Worm (Caenorhabditis elegans) whole organism, L4 larva: Measurements from ENCODE around the gene Y4C6B.7.

Experiments used
- F10B5.3 ChIP-seq: sonication (generic microtip); optimal IDR thresholded peaks from 2 replicates; lab custom pipeline; 2016; ENCODE audit warnings: mild to moderate bottlenecking, missing genetic modification characterization, missing compliant biosample characterization
- F26F4.8 ChIP-seq: fragments of 200-800 bp; sonication (Bioruptor generic); conservative IDR thresholded peaks from 2 replicates; pipeline ENCODE4 v1.3.6; 2022; ENCODE audit warnings: missing genetic modification characterization, missing compliant biosample characterization
- F37D6.2 ChIP-seq: sonication (generic microtip); optimal IDR thresholded peaks from 2 replicates; lab custom pipeline; 2016; ENCODE audit warnings: mild to moderate bottlenecking, missing genetic modification characterization, missing compliant biosample characterization
- F44E2.7 ChIP-seq: fragments of 200-800 bp; sonication (Bioruptor generic); IDR thresholded peaks from 2 replicates; pipeline ENCODE4 v2.1.2; 2022; ENCODE audit warnings: missing genetic modification characterization, missing compliant biosample characterization
- Y48G9A.11 ChIP-seq: fragments of 200-800 bp; sonication (Bioruptor generic); IDR thresholded peaks from 2 replicates; pipeline ENCODE4 v1.3.6; 2022; ENCODE audit warnings: missing genetic modification reagents, missing genetic modification characterization, missing compliant biosample characterization
- Y5F2A.4 ChIP-seq: fragments of 200-800 bp; sonication (Bioruptor generic); optimal IDR thresholded peaks from 2 replicates; lab custom pipeline; 2018; ENCODE audit warnings: mild to moderate bottlenecking, missing genetic modification characterization, missing compliant biosample characterization
- aha-1 ChIP-seq: fragments of 150-350 bp; peaks from one replicate; lab custom pipeline; 2014; ENCODE audit warnings: missing biosample characterization, missing genetic modification characterization
- ceh-28 ChIP-seq: fragments of 150-350 bp; optimal IDR thresholded peaks from 2 replicates; lab custom pipeline; 2014; ENCODE audit warnings: missing biosample characterization, missing genetic modification reagents, missing genetic modification characterization
- daf-16 ChIP-seq, 3 experiments: sonication (generic microtip); optimal IDR thresholded peaks; 2 replicates each; lab custom pipeline; 2016 to 2017; ENCODE audit warnings: missing genetic modification characterization in 3 of 3, missing genetic modification reagents in 3 of 3, mild to moderate bottlenecking in 2 of 3, missing compliant biosample characterization in 2 of 3, missing biosample characterization in 1 of 3, moderate library complexity in 1 of 3
- dmd-6 ChIP-seq: fragments of 200-800 bp; sonication (Bioruptor generic); IDR thresholded peaks from 2 replicates; pipeline ENCODE4 v1.3.6; 2022; ENCODE audit warnings: missing genetic modification reagents, missing genetic modification characterization, missing compliant biosample characterization
- dmd-9 ChIP-seq: fragments of 200-800 bp; sonication (Bioruptor generic); IDR thresholded peaks from 2 replicates; pipeline ENCODE4 v1.3.6; 2022; ENCODE audit warnings: missing genetic modification reagents, missing genetic modification characterization, missing compliant biosample characterization
- dpl-1 ChIP-seq: fragments of 150-350 bp; optimal IDR thresholded peaks from 2 replicates; lab custom pipeline; 2014; ENCODE audit warnings: missing biosample characterization, missing genetic modification reagents, missing genetic modification characterization
- duxl-1 ChIP-seq: sonication (generic microtip); optimal IDR thresholded peaks from 2 replicates; lab custom pipeline; 2016; ENCODE audit warnings: mild to moderate bottlenecking, missing genetic modification characterization, moderate library complexity, missing compliant biosample characterization; ENCODE audit not compliant: poor library complexity
- dve-1 ChIP-seq: sonication (generic microtip); optimal IDR thresholded peaks from 2 replicates; lab custom pipeline; 2017; ENCODE audit warnings: antibody characterized with exemption, mild to moderate bottlenecking, missing genetic modification characterization, missing compliant biosample characterization; ENCODE audit not compliant: insufficient read depth
- egl-43 ChIP-seq: fragments of 200-800 bp; sonication (Bioruptor generic); IDR thresholded peaks from 2 replicates; pipeline ENCODE4 v1.3.6; 2022; ENCODE audit warnings: missing genetic modification reagents, missing genetic modification characterization, missing compliant biosample characterization
- fkh-10 ChIP-seq: fragments of 150-350 bp; optimal IDR thresholded peaks from 2 replicates; lab custom pipeline; 2014; ENCODE audit warnings: missing biosample characterization, missing genetic modification reagents, missing genetic modification characterization
- gei-8 ChIP-seq: fragments of 200-800 bp; sonication (Bioruptor generic); optimal IDR thresholded peaks from 2 replicates; lab custom pipeline; 2018; ENCODE audit warnings: mild to moderate bottlenecking, missing genetic modification characterization, missing compliant biosample characterization
- hif-1 ChIP-seq, 2 experiments: sonication (generic microtip); optimal IDR thresholded peaks; 2 replicates each; lab custom pipeline; 2016 to 2017; ENCODE audit warnings: missing compliant biosample characterization in 2 of 2, missing genetic modification characterization in 2 of 2, missing genetic modification reagents in 2 of 2, missing genotype in 2 of 2, mild to moderate bottlenecking in 1 of 2
- hlh-11 ChIP-seq: fragments of 200-800 bp; sonication (Bioruptor generic); optimal IDR thresholded peaks from 2 replicates; lab custom pipeline; 2018; ENCODE audit warnings: mild to moderate bottlenecking, missing genetic modification characterization, missing compliant biosample characterization
- hmg-1.1 ChIP-seq: fragments of 200-800 bp; sonication (Bioruptor generic); IDR thresholded peaks from 2 replicates; pipeline ENCODE4 v1.3.6; 2022; ENCODE audit warnings: missing genetic modification reagents, missing genetic modification characterization, missing compliant biosample characterization
- lin-13 ChIP-seq: fragments of 150-350 bp; optimal IDR thresholded peaks from 2 replicates; lab custom pipeline; 2014; ENCODE audit warnings: missing biosample characterization, missing genetic modification reagents, missing genetic modification characterization
- lin-29 ChIP-seq: fragments of 200-800 bp; sonication (Bioruptor generic); IDR thresholded peaks from 2 replicates; pipeline ENCODE4 v1.3.6; 2022; ENCODE audit warnings: missing genetic modification reagents, missing genetic modification characterization, missing compliant biosample characterization
- lsy-2 ChIP-seq, 2 experiments: fragments of 150-350 bp in 1 of 2; sonication (generic microtip) in 1 of 2; optimal IDR thresholded peaks; 2 replicates each; lab custom pipeline; 2014 to 2017; ENCODE audit warnings: missing biosample characterization in 2 of 2, missing genetic modification characterization in 2 of 2
- madf-9 ChIP-seq: fragments of 200-800 bp; sonication (Bioruptor generic); conservative IDR thresholded peaks from 2 replicates; pipeline ENCODE4 v1.3.6; 2022; ENCODE audit warnings: missing genetic modification reagents, missing genetic modification characterization, missing compliant biosample characterization
- mep-1 ChIP-seq: fragments of 150-350 bp; sonication (generic microtip); optimal IDR thresholded peaks from 3 replicates; lab custom pipeline; 2014; ENCODE audit warnings: missing biosample characterization, missing genetic modification characterization
- mes-2 ChIP-seq: sonication (generic microtip); optimal IDR thresholded peaks from 2 replicates; lab custom pipeline; 2016; ENCODE audit warnings: missing genotype, mild to moderate bottlenecking, missing genetic modification characterization, missing compliant biosample characterization; ENCODE audit not compliant: poor library complexity, severe bottlenecking
- mxl-3 ChIP-seq: fragments of 200-800 bp; sonication (Bioruptor generic); optimal IDR thresholded peaks from 2 replicates; lab custom pipeline; 2018; ENCODE audit warnings: mild to moderate bottlenecking, missing genetic modification characterization, missing compliant biosample characterization
- nhr-102 ChIP-seq: sonication (generic microtip); optimal IDR thresholded peaks from 2 replicates; lab custom pipeline; 2016; ENCODE audit warnings: mild to moderate bottlenecking, missing genetic modification characterization, moderate library complexity, missing compliant biosample characterization
- nhr-11 ChIP-seq: fragments of 150-350 bp; optimal IDR thresholded peaks from 2 replicates; lab custom pipeline; 2014; ENCODE audit warnings: missing biosample characterization, missing genetic modification characterization
- nhr-28 ChIP-seq: fragments of 150-350 bp; optimal IDR thresholded peaks from 2 replicates; lab custom pipeline; 2014; ENCODE audit warnings: missing biosample characterization, missing genetic modification characterization
- nhr-41 ChIP-seq: fragments of 200-800 bp; sonication (Bioruptor generic); IDR thresholded peaks from 2 replicates; pipeline ENCODE4 v1.3.6; 2022; ENCODE audit warnings: missing genetic modification reagents, missing genetic modification characterization, missing compliant biosample characterization
- nhr-48 ChIP-seq: sonication (generic microtip); optimal IDR thresholded peaks from 2 replicates; lab custom pipeline; 2016; ENCODE audit warnings: mild to moderate bottlenecking, missing genetic modification characterization, missing compliant biosample characterization
- nhr-77 ChIP-seq: fragments of 150-350 bp; optimal IDR thresholded peaks from 2 replicates; lab custom pipeline; 2014; ENCODE audit warnings: missing biosample characterization, missing genetic modification characterization
- pha-4 ChIP-seq, 2 experiments: fragments of 150-350 bp in 1 of 2; fragments of 200-800 bp in 1 of 2; sonication (Bioruptor generic) in 1 of 2; IDR thresholded peaks in 1 of 2; optimal IDR thresholded peaks in 1 of 2; 2 replicates each; pipeline versions ENCODE4 v1.3.6 to Lab custom; 2014 to 2022; ENCODE audit warnings: missing genetic modification characterization in 2 of 2, missing genetic modification reagents in 2 of 2, missing biosample characterization in 1 of 2, missing compliant biosample characterization in 1 of 2
- php-3 ChIP-seq: fragments of 200-800 bp; sonication (Bioruptor generic); IDR thresholded peaks from 2 replicates; pipeline ENCODE4 v1.3.6; 2022; ENCODE audit warnings: missing genetic modification reagents, missing genetic modification characterization, missing compliant biosample characterization
- pqm-1 ChIP-seq: sonication (generic microtip); optimal IDR thresholded peaks from 2 replicates; lab custom pipeline; 2017; ENCODE audit warnings: missing biosample characterization, missing genetic modification characterization
- saeg-2 ChIP-seq: fragments of 200-800 bp; sonication (Bioruptor generic); IDR thresholded peaks from 2 replicates; pipeline ENCODE4 v1.3.6; 2022; ENCODE audit warnings: missing genetic modification reagents, missing genetic modification characterization, missing compliant biosample characterization
- snpc-1.2 ChIP-seq: fragments of 200-800 bp; sonication (Bioruptor generic); IDR thresholded peaks from 2 replicates; pipeline ENCODE4 v1.3.6; 2022; ENCODE audit warnings: missing genetic modification reagents, missing genetic modification characterization, missing compliant biosample characterization
- snpc-4 ChIP-seq: fragments of 150-350 bp; optimal IDR thresholded peaks from 2 replicates; lab custom pipeline; 2014; ENCODE audit warnings: missing biosample characterization, missing genetic modification characterization
- tra-1 ChIP-seq: fragments of 200-800 bp; sonication (Bioruptor generic); IDR thresholded peaks from 2 replicates; pipeline ENCODE4 v1.3.6; 2022; ENCODE audit warnings: missing genetic modification reagents, missing genetic modification characterization, missing compliant biosample characterization
- unc-130 ChIP-seq: sonication (generic microtip); optimal IDR thresholded peaks from 2 replicates; lab custom pipeline; 2016; ENCODE audit warnings: missing genetic modification reagents, missing genetic modification characterization, missing compliant biosample characterization
- unc-62 ChIP-seq, 3 experiments: fragments of 150-350 bp in 1 of 3; sonication (generic microtip); optimal IDR thresholded peaks in 2 of 3; peaks in 1 of 3; 1 replicate in 1 of 3; 2 replicates in 2 of 3; lab custom pipeline; 2014 to 2017; ENCODE audit warnings: missing biosample characterization in 3 of 3, missing genetic modification characterization in 3 of 3, missing genetic modification reagents in 3 of 3, missing genotype in 1 of 3
- vab-7 ChIP-seq: fragments of 200-800 bp; sonication (Bioruptor generic); IDR thresholded peaks from 2 replicates; pipeline ENCODE4 v1.3.6; 2022; ENCODE audit warnings: missing genetic modification reagents, missing genetic modification characterization, missing compliant biosample characterization
- ztf-7 ChIP-seq: fragments of 150-350 bp; optimal IDR thresholded peaks from 2 replicates; lab custom pipeline; 2014; ENCODE audit warnings: missing biosample characterization, missing genetic modification characterization

Y4C6B.7 gene

DNA sequence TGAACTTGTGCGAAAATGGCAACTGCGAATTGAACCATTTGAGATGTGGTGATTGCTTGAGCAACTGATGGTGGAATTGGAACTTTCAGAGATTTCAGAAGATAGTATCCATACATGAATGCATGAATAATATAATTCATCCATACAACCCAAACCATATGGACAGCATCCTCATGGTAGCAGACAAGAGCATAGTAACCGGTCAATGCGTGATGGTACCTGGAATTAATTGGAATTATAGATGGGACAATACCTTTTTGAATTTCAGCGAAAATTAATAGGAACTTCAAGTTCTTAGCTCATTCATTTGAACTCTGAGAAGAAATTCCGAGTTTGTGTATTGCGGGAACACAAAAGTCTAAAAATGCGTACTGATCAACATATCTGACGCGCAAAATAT is 21.7 kb upstream of the Y4C6B.7 start (continued):
- TF ChIP-seq gei-8 (GFP tag; lab: Kevin White, UChicago) (peak; percentile 57), tra-1 (peak; percentile 18; the same call in 1 of the 2 replicates), snpc-4 (tag; lab: Kevin White, UChicago) (no peak), hif-1 (tag; optimal IDR thresholded peaks at IDR 0.05; lab: Kevin White, UChicago) (no peak), dpl-1 (GFP tag; lab: Kevin White, UChicago) (no peak), lin-29 (GFP tag; lab: Robert Waterston, UW) (no peak), daf-16 (GFP tag; optimal IDR thresholded peaks at IDR 0.05; lab: Kevin White, UChicago) (no peak), daf-16 (tag; optimal IDR thresholded peaks at IDR 0.05; lab: Kevin White, UChicago) (peak; percentile 4), nhr-41 (GFP tag; lab: Robert Waterston, UW) (no peak), Y48G9A.11 (GFP tag; lab: Robert Waterston, UW) (no peak)

DNA sequence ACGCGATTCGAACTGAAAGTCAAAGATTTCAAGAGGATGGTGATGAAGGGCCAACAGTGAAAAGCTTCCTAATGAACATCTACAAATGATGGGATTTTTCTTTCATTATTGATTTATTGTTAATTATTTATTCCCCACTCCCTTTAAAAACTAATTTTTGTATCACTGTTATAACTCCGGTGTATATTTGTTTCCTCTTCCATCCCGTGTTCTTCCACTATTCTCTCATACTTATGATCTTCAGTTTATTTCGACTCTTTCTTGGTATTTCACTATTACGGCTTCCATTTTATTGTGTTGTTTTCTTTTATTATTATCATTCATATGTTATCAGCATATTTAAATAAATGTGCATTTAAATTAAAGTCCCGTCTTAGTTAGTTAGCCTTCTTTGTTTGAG is 21.1 kb upstream of the Y4C6B.7 start:
- no peak for TF ChIP-seq daf-16 (GFP tag; optimal IDR thresholded peaks at IDR 0.05; lab: Kevin White, UChicago)
- TF ChIP-seq daf-16 (tag; optimal IDR thresholded peaks at IDR 0.05; lab: Kevin White, UChicago), result peak; percentile 61
- peak; percentile 36 for TF ChIP-seq dve-1 (tag; lab: Kevin White, UChicago)
- TF ChIP-seq F37D6.2, result no peak
- TF ChIP-seq nhr-102, result no peak
- peak; percentile 14 for TF ChIP-seq nhr-77 (tag; lab: Kevin White, UChicago)
- no peak for TF ChIP-seq F10B5.3
- TF ChIP-seq fkh-10 (GFP tag; lab: Kevin White, UChicago), result no peak
- peak; percentile 44 for TF ChIP-seq mep-1 (tag; lab: Kevin White, UChicago)
- no peak for TF ChIP-seq nhr-28
- TF ChIP-seq dmd-6 (GFP tag; lab: Robert Waterston, UW), result peak; percentile 37
- TF ChIP-seq nhr-41 (GFP tag; lab: Robert Waterston, UW), result no peak
- TF ChIP-seq duxl-1 (tag; lab: Kevin White, UChicago), result no peak
- TF ChIP-seq vab-7, result no peak
- TF ChIP-seq unc-62 (GFP tag; optimal IDR thresholded peaks at IDR 0.05 in 1 of 2; lab: Kevin White, UChicago), result peak in 1 of 2 experiments; percentile 51
- no peak for TF ChIP-seq unc-62 (tag; optimal IDR thresholded peaks at IDR 0.05; lab: Kevin White, UChicago)
- no peak for TF ChIP-seq pha-4 (GFP tag; IDR thresholded peaks at IDR 0.05; lab: Robert Waterston, UW)
- no peak for TF ChIP-seq pha-4 (tag; optimal IDR thresholded peaks at IDR 0.05; lab: Kevin White, UChicago)
- TF ChIP-seq egl-43 (GFP tag; lab: Robert Waterston, UW), result no peak
- peak; percentile 8 for TF ChIP-seq pqm-1 (tag; lab: Kevin White, UChicago)
- TF ChIP-seq hmg-1.1 (GFP tag; lab: Robert Waterston, UW), result no peak
- peak; percentile 5; the same call in 1 of the 2 replicates for TF ChIP-seq php-3 (GFP tag; lab: Robert Waterston, UW)
- TF ChIP-seq dmd-9 (GFP tag; lab: Robert Waterston, UW), result no peak
- TF ChIP-seq hlh-11, result no peak

DNA sequence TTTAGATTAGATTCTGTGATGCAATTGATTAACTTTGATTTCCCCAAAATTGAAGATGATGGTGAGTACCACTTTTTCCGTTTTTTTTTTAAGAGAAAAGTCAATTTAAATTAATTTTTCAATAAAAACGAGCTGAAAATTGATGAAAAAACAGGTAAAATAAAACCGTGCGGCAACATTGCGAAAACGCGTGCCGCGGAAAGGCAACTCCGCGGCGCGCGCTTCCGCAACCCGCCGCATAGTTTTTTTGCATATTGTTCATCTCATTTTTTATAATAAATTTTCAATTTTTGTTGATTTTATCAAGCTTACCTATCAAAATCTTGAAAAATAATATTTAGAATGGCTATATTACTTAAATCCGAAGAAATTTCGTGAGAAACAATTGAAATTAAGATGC is 17.6 kb upstream of the Y4C6B.7 start:
- TF ChIP-seq F26F4.8 (no peak), snpc-1.2 (GFP tag; lab: Robert Waterston, UW) (peak; percentile 49; the same call in 1 of the 2 replicates), lin-13 (GFP tag; lab: Kevin White, UChicago) (no peak), lsy-2 (tag; optimal IDR thresholded peaks at IDR 0.05; lab: Kevin White, UChicago) (peak in 1 of 2 experiments; percentile 58), php-3 (GFP tag; lab: Robert Waterston, UW) (no peak), F44E2.7 (GFP tag; lab: Robert Waterston, UW) (0 out of 2 replicates have a peak, but pooled peaks have one; percentile 15), vab-7 (no peak), ceh-28 (tag; lab: Kevin White, UChicago) (no peak), nhr-48 (tag; lab: Kevin White, UChicago) (no peak), mep-1 (tag; lab: Kevin White, UChicago) (peak; percentile 20), lin-29 (GFP tag; lab: Robert Waterston, UW) (no peak), saeg-2 (GFP tag; lab: Robert Waterston, UW) (no peak), mxl-3 (GFP tag; lab: Kevin White, UChicago) (no peak), madf-9 (GFP tag; lab: Robert Waterston, UW) (0 out of 2 replicates have a peak, but pooled peaks have one; percentile 36), mes-2 (tag; lab: Kevin White, UChicago) (peak; percentile 46), ztf-7 (tag; lab: Kevin White, UChicago) (no peak), pha-4 (GFP tag; IDR thresholded peaks at IDR 0.05; lab: Robert Waterston, UW) (peak; percentile 53; the same call in 1 of the 2 replicates), pha-4 (tag; optimal IDR thresholded peaks at IDR 0.05; lab: Kevin White, UChicago) (no peak), daf-16 (GFP tag; optimal IDR thresholded peaks at IDR 0.05; lab: Kevin White, UChicago) (no peak), daf-16 (tag; optimal IDR thresholded peaks at IDR 0.05; lab: Kevin White, UChicago) (no peak), hmg-1.1 (GFP tag; lab: Robert Waterston, UW) (no peak), Y5F2A.4 (no peak), unc-130 (GFP tag; lab: Kevin White, UChicago) (peak; percentile 2), duxl-1 (tag; lab: Kevin White, UChicago) (no peak), aha-1 (tag; lab: Kevin White, UChicago) (peak; percentile 43), egl-43 (GFP tag; lab: Robert Waterston, UW) (no peak), nhr-11 (tag; lab: Kevin White, UChicago) (no peak)
